Fruit fly (Drosophila melanogaster) whole organism, embryonic: ENCODE measurements around the gene Nle.

ENCODE experiments used
- Atf-2 ChIP-seq: fragments of 200-800 bp; sonication (Bioruptor generic); optimal IDR thresholded peaks from 2 replicates; lab custom pipeline; 2016; ENCODE audit warnings: missing biosample characterization, missing genetic modification characterization
- CG12236 ChIP-seq: fragments of 200-800 bp; sonication (Bioruptor generic); optimal IDR thresholded peaks from 2 replicates; lab custom pipeline; 2016; ENCODE audit warnings: missing biosample characterization, missing genetic modification characterization
- CG14014 ChIP-seq: fragments of 200-800 bp; sonication (Bioruptor generic); IDR thresholded peaks from 2 replicates; pipeline ENCODE4 v1.3.6; 2022; ENCODE audit warnings: missing biosample characterization, missing genetic modification characterization
- CG2129 ChIP-seq: fragments of 200-800 bp; sonication (Bioruptor generic); IDR thresholded peaks from 2 replicates; pipeline ENCODE4 v1.3.6; 2022; ENCODE audit warnings: missing biosample characterization, missing genetic modification characterization; ENCODE audit not compliant: partially characterized antibody
- CG31388 ChIP-seq: fragments of 200-800 bp; sonication (Bioruptor generic); optimal IDR thresholded peaks from 2 replicates; lab custom pipeline; 2016; ENCODE audit warnings: missing biosample characterization, missing genetic modification characterization
- CG3838 ChIP-seq: fragments of 200-800 bp; sonication (Bioruptor generic); optimal IDR thresholded peaks from 3 replicates; lab custom pipeline; 2016; ENCODE audit warnings: missing biosample characterization, missing genetic modification characterization
- CG3995 ChIP-seq: fragments of 200-800 bp; sonication (Bioruptor generic); optimal IDR thresholded peaks from 3 replicates; lab custom pipeline; 2016; ENCODE audit warnings: missing biosample characterization, missing genetic modification characterization
- CG43689 ChIP-seq: fragments of 200-800 bp; sonication (Bioruptor generic); IDR thresholded peaks from 2 replicates; pipeline ENCODE4 v1.3.6; 2022; ENCODE audit warnings: missing biosample characterization, missing genetic modification characterization
- CG6689 ChIP-seq: fragments of 200-800 bp; sonication (Bioruptor generic); IDR thresholded peaks from 2 replicates; pipeline ENCODE4 v1.3.6; 2022; ENCODE audit warnings: missing biosample characterization, missing genetic modification characterization
- CG8089 ChIP-seq: fragments of 200-800 bp; sonication (Bioruptor generic); optimal IDR thresholded peaks from 3 replicates; lab custom pipeline; 2016; ENCODE audit warnings: missing biosample characterization, missing genetic modification characterization
- CG8359 ChIP-seq: fragments of 200-800 bp; sonication (Bioruptor generic); optimal IDR thresholded peaks from 2 replicates; lab custom pipeline; 2017; ENCODE audit warnings: missing biosample characterization, mild to moderate bottlenecking, missing genetic modification characterization, borderline replicate concordance
- CG8388 ChIP-seq: fragments of 200-800 bp; sonication (Bioruptor generic); optimal IDR thresholded peaks from 2 replicates; lab custom pipeline; 2019; ENCODE audit warnings: missing biosample characterization, mild to moderate bottlenecking, missing genetic modification characterization, moderate library complexity
- CG9876 ChIP-seq: fragments of 200-800 bp; sonication (Bioruptor generic); optimal IDR thresholded peaks from 2 replicates; lab custom pipeline; 2016; ENCODE audit warnings: missing biosample characterization, missing genetic modification characterization
- CHES-1-like ChIP-seq: fragments of 200-800 bp; sonication (Bioruptor generic); optimal IDR thresholded peaks from 2 replicates; lab custom pipeline; 2016; ENCODE audit warnings: missing biosample characterization, missing genetic modification characterization
- Chrac-16 ChIP-seq: fragments of 200-800 bp; sonication (Bioruptor generic); optimal IDR thresholded peaks from 3 replicates; lab custom pipeline; 2016; ENCODE audit warnings: missing biosample characterization, missing genetic modification characterization
- CoRest ChIP-seq: fragments of 200-800 bp; sonication (Bioruptor generic); optimal IDR thresholded peaks from 3 replicates; lab custom pipeline; 2018; ENCODE audit warnings: missing biosample characterization, mild to moderate bottlenecking, missing genetic modification characterization, moderate library complexity
- Dip2 ChIP-seq: fragments of 200-800 bp; sonication (Bioruptor generic); IDR thresholded peaks from 2 replicates; pipeline ENCODE4 v1.3.6; 2022; ENCODE audit warnings: missing biosample characterization, missing genetic modification characterization
- H15 ChIP-seq: fragments of 200-800 bp; sonication (Bioruptor generic); IDR thresholded peaks from 3 replicates; pipeline ENCODE4 v1.3.6; 2022; ENCODE audit warnings: missing biosample characterization, missing genetic modification characterization
- Hey ChIP-seq: fragments of 200-800 bp; sonication (Bioruptor generic); optimal IDR thresholded peaks from 3 replicates; lab custom pipeline; 2018; ENCODE audit warnings: missing biosample characterization, mild to moderate bottlenecking, missing genetic modification characterization
- Hr39 ChIP-seq: fragments of >200 bp; optimal IDR thresholded peaks from 2 replicates; lab custom pipeline; 2017
- MTF-1 ChIP-seq: fragments of 200-800 bp; sonication (Bioruptor generic); optimal IDR thresholded peaks from 2 replicates; lab custom pipeline; 2018; ENCODE audit warnings: missing biosample characterization, mild to moderate bottlenecking, missing genetic modification characterization, borderline replicate concordance
- Mad ChIP-seq: fragments of 200-800 bp; sonication (Bioruptor generic); optimal IDR thresholded peaks from 2 replicates; lab custom pipeline; 2016; ENCODE audit warnings: missing biosample characterization, missing genetic modification characterization
- Mrtf ChIP-seq: fragments of 200-800 bp; sonication (Bioruptor generic); IDR thresholded peaks from 3 replicates; pipeline ENCODE4 v1.3.6; 2022; ENCODE audit warnings: missing biosample characterization, missing genetic modification characterization
- Spps ChIP-seq: fragments of 200-800 bp; sonication (Bioruptor generic); optimal IDR thresholded peaks from 2 replicates; lab custom pipeline; 2018; ENCODE audit warnings: missing biosample characterization, mild to moderate bottlenecking, missing genetic modification characterization
- Tbp ChIP-seq: fragments of >200 bp; optimal IDR thresholded peaks from 2 replicates; lab custom pipeline; 2018; ENCODE audit warnings: missing biosample characterization, missing genetic modification characterization
- az2 ChIP-seq: fragments of 200-800 bp; sonication (Bioruptor generic); optimal IDR thresholded peaks from 3 replicates; lab custom pipeline; 2016; ENCODE audit warnings: missing biosample characterization, missing genetic modification characterization
- bbx ChIP-seq: fragments of 200-800 bp; sonication (Bioruptor generic); IDR thresholded peaks from 2 replicates; pipeline ENCODE4 v1.3.6; 2022; ENCODE audit warnings: missing biosample characterization, missing genetic modification characterization; ENCODE audit not compliant: partially characterized antibody
- chinmo ChIP-seq: fragments of 200-800 bp; sonication (Bioruptor generic); IDR thresholded peaks from 4 replicates; pipeline ENCODE4 v1.3.6; 2022; ENCODE audit warnings: missing biosample characterization, missing genetic modification characterization; ENCODE audit not compliant: partially characterized antibody
- ci ChIP-seq: fragments of 200-800 bp; sonication (Bioruptor generic); IDR thresholded peaks from 3 replicates; pipeline ENCODE4 v1.3.6; 2022; ENCODE audit warnings: missing biosample characterization, missing genetic modification characterization
- crol ChIP-seq: fragments of 200-800 bp; sonication (Bioruptor generic); IDR thresholded peaks from 2 replicates; pipeline ENCODE4 v1.3.6; 2022; ENCODE audit warnings: missing biosample characterization, missing genetic modification characterization
- dan ChIP-seq: fragments of 200-800 bp; sonication (Bioruptor generic); IDR thresholded peaks from 2 replicates; pipeline ENCODE4 v1.3.6; 2022; ENCODE audit warnings: missing biosample characterization, missing genetic modification characterization
- ewg ChIP-seq: fragments of 200-800 bp; sonication (Bioruptor generic); optimal IDR thresholded peaks from 3 replicates; lab custom pipeline; 2017; ENCODE audit warnings: mild to moderate bottlenecking, missing biosample characterization, missing genetic modification reagents, missing genetic modification characterization
- fd102C ChIP-seq: fragments of 200-800 bp; sonication (Bioruptor generic); optimal IDR thresholded peaks from 2 replicates; lab custom pipeline; 2018; ENCODE audit warnings: missing biosample characterization, mild to moderate bottlenecking, missing genetic modification characterization, moderate library complexity
- fd96Cb ChIP-seq: fragments of 200-800 bp; sonication (Bioruptor generic); optimal IDR thresholded peaks from 2 replicates; lab custom pipeline; 2018; ENCODE audit warnings: missing biosample characterization, mild to moderate bottlenecking, missing genetic modification characterization, moderate library complexity
- insv ChIP-seq, 2 experiments: fragments of 200-800 bp; sonication (Bioruptor generic); optimal IDR thresholded peaks; 3 replicates each; lab custom pipeline; 2016 to 2018; ENCODE audit warnings: missing biosample characterization in 2 of 2, missing genetic modification characterization in 2 of 2
- inv ChIP-seq: fragments of 200-800 bp; sonication (Bioruptor generic); IDR thresholded peaks from 2 replicates; pipeline ENCODE4 v1.3.6; 2022; ENCODE audit warnings: missing biosample characterization, missing genetic modification characterization; ENCODE audit not compliant: partially characterized antibody
- jing ChIP-seq: fragments of 200-800 bp; sonication (Bioruptor generic); optimal IDR thresholded peaks from 2 replicates; lab custom pipeline; 2018; ENCODE audit warnings: missing biosample characterization, mild to moderate bottlenecking, missing genetic modification characterization
- lola ChIP-seq, 3 experiments: fragments of >200 bp in 2 of 3; fragments of 200-800 bp in 1 of 3; sonication (Bioruptor generic) in 1 of 3; optimal IDR thresholded peaks; 2 replicates each; lab custom pipeline; 2017 to 2019; ENCODE audit warnings: missing biosample characterization in 3 of 3, missing genetic modification characterization in 3 of 3, mild to moderate bottlenecking in 1 of 3, moderate library complexity in 1 of 3
- maf-S ChIP-seq: fragments of 200-800 bp; sonication (Bioruptor generic); optimal IDR thresholded peaks from 2 replicates; lab custom pipeline; 2016; ENCODE audit warnings: missing biosample characterization, missing genetic modification characterization
- nau ChIP-seq: fragments of 200-800 bp; sonication (Bioruptor generic); optimal IDR thresholded peaks from 3 replicates; lab custom pipeline; 2017; ENCODE audit warnings: missing biosample characterization, mild to moderate bottlenecking, missing genetic modification characterization, missing genetic modification reagents
- psq ChIP-seq: fragments of 200-800 bp; sonication (Bioruptor generic); optimal IDR thresholded peaks from 2 replicates; lab custom pipeline; 2017; ENCODE audit warnings: missing biosample characterization, missing genetic modification characterization
- run ChIP-seq: fragments of 200-800 bp; sonication (Bioruptor generic); optimal IDR thresholded peaks from 3 replicates; lab custom pipeline; 2018; ENCODE audit warnings: missing biosample characterization, mild to moderate bottlenecking, missing genetic modification characterization
- sens ChIP-seq: fragments of 200-800 bp; sonication (Bioruptor generic); peaks from one replicate; lab custom pipeline; 2016; ENCODE audit warnings: missing biosample characterization, missing genetic modification characterization
- sens-2 ChIP-seq: fragments of 200-800 bp; sonication (Bioruptor generic); IDR thresholded peaks from 2 replicates; pipeline ENCODE4 v1.3.6; 2022; ENCODE audit warnings: missing biosample characterization, missing genetic modification characterization
- stwl ChIP-seq: fragments of 200-800 bp; sonication (Bioruptor generic); optimal IDR thresholded peaks from 3 replicates; lab custom pipeline; 2018; ENCODE audit warnings: missing biosample characterization, mild to moderate bottlenecking, missing genetic modification characterization, moderate library complexity
- sug ChIP-seq: fragments of 200-800 bp; optimal IDR thresholded peaks from 2 replicates; lab custom pipeline; 2019; ENCODE audit warnings: missing biosample characterization, mild to moderate bottlenecking, missing genetic modification characterization, moderate library complexity
- tin ChIP-seq: fragments of 200-800 bp; sonication (Bioruptor generic); optimal IDR thresholded peaks from 3 replicates; lab custom pipeline; 2016; ENCODE audit warnings: missing biosample characterization, missing genetic modification characterization
- tup ChIP-seq: fragments of 200-800 bp; sonication (Bioruptor generic); optimal IDR thresholded peaks from 2 replicates; lab custom pipeline; 2016; ENCODE audit warnings: missing biosample characterization, mild to moderate bottlenecking, missing genetic modification characterization, moderate library complexity
- unc-4 ChIP-seq: fragments of 200-800 bp; sonication (Bioruptor generic); IDR thresholded peaks from 2 replicates; pipeline ENCODE4 v1.3.6; 2022; ENCODE audit warnings: missing biosample characterization, missing genetic modification characterization; ENCODE audit not compliant: partially characterized antibody
- yki ChIP-seq: fragments of >200 bp; optimal IDR thresholded peaks from 3 replicates; lab custom pipeline; 2018

Gene Nle

dm6 chr2L:563769-564550 is 4.0 kb downstream of the Nle start, which contains the start of the genes uncNacbeta and CG2794 (continued):
- TF ChIP-seq sens-2 (no peak), inv (GFP tag; lab: Robert Waterston, UW) (peak; percentile 42; the same call in 1 of the 2 replicates), CG14014 (GFP tag; lab: Robert Waterston, UW) (no peak), fd96Cb (tag; lab: Kevin White, UChicago) (no peak), dan (GFP tag; lab: Robert Waterston, UW) (no peak), MTF-1 (GFP tag; lab: Kevin White, UChicago) (no peak), lola (GFP tag; optimal IDR thresholded peaks at IDR 0.05; lab: Kevin White, UChicago) (no peak), CG12236 (no peak), Atf-2 (GFP tag; lab: Kevin White, UChicago) (no peak), ci (GFP tag; lab: Robert Waterston, UW) (0 out of 3 replicates have a peak, but pooled peaks have one; percentile 23), Tbp (GFP tag; lab: Kevin White, UChicago) (no peak), CG43689 (GFP tag; lab: Robert Waterston, UW) (no peak), maf-S (GFP tag; lab: Kevin White, UChicago) (no peak), ewg (GFP tag; lab: Kevin White, UChicago) (no peak), stwl (peak; percentile 21), CG8359 (GFP tag; lab: Kevin White, UChicago) (no peak), CG3838 (GFP tag; lab: Kevin White, UChicago) (no peak), Mrtf (GFP tag; lab: Robert Waterston, UW) (no peak), yki (no peak), CG2129 (GFP tag; lab: Robert Waterston, UW) (peak; percentile 26; the same call in 1 of the 2 replicates), unc-4 (GFP tag; lab: Robert Waterston, UW) (peak; percentile 63), crol (GFP tag; lab: Robert Waterston, UW) (no peak), sens (GFP tag; lab: Kevin White, UChicago) (peak; percentile 70), Dip2 (GFP tag; lab: Robert Waterston, UW) (no peak), CG8388 (GFP tag; lab: Kevin White, UChicago) (no peak), Chrac-16 (GFP tag; lab: Kevin White, UChicago) (no peak), Mad (GFP tag; lab: Kevin White, UChicago) (no peak), Hey (tag; lab: Kevin White, UChicago) (no peak), tup (GFP tag; lab: Kevin White, UChicago) (no peak), jing (GFP tag; lab: Kevin White, UChicago) (no peak), CHES-1-like (GFP tag; lab: Kevin White, UChicago) (peak; percentile 27), CG3995 (no peak), Hr39 (lab: Kevin White, UChicago) (no peak), nau (GFP tag; lab: Kevin White, UChicago) (no peak), tin (no peak), sug (no peak), insv (GFP tag; optimal IDR thresholded peaks at IDR 0.05; lab: Kevin White, UChicago) (no peak), CoRest (tag; lab: Kevin White, UChicago) (peak; percentile 25), az2 (no peak), chinmo (peak; percentile 71; the same call in 2 of the 4 replicates), CG8089 (GFP tag; lab: Kevin White, UChicago) (no peak), run (tag; lab: Kevin White, UChicago) (no peak), psq (GFP tag; lab: Kevin White, UChicago) (no peak), CG9876 (GFP tag; lab: Kevin White, UChicago) (no peak), CG31388 (GFP tag; lab: Kevin White, UChicago) (no peak), fd102C (GFP tag; lab: Kevin White, UChicago) (no peak), bbx (peak; percentile 79), Spps (tag; lab: Kevin White, UChicago) (no peak), CG6689 (no peak), H15 (GFP tag; lab: Robert Waterston, UW) (no peak)
